Fruit fly (Drosophila melanogaster) whole organism, embryonic: Measurements from ENCODE around the gene Hr4.

ENCODE experiments used
- Adf1 ChIP-seq: fragments of 200-800 bp; sonication (Bioruptor generic); IDR thresholded peaks from 2 replicates; pipeline ENCODE4 v1.3.6; 2022; ENCODE audit warnings: missing biosample characterization, missing genetic modification characterization
- CG10209 ChIP-seq: fragments of 200-800 bp; sonication (Bioruptor generic); optimal IDR thresholded peaks from 3 replicates; lab custom pipeline; 2017; ENCODE audit warnings: missing biosample characterization, mild to moderate bottlenecking, missing genetic modification characterization, missing genetic modification reagents
- CG11560 ChIP-seq: fragments of 200-800 bp; sonication (Bioruptor generic); IDR thresholded peaks from 3 replicates; pipeline ENCODE4 v1.3.6; 2022; ENCODE audit warnings: missing biosample characterization, missing genetic modification characterization
- CG11695 ChIP-seq: fragments of 200-800 bp; sonication (Bioruptor generic); IDR thresholded peaks from 3 replicates; pipeline ENCODE4 v1.3.6; 2022; ENCODE audit warnings: missing biosample characterization, missing genetic modification characterization
- CG1233 ChIP-seq: fragments of 200-800 bp; sonication (Bioruptor generic); optimal IDR thresholded peaks from 4 replicates; lab custom pipeline; 2018; ENCODE audit warnings: missing biosample characterization, mild to moderate bottlenecking, missing genetic modification characterization
- CG14050 ChIP-seq: fragments of 200-800 bp; sonication (Bioruptor generic); IDR thresholded peaks from 3 replicates; pipeline ENCODE4 v1.3.6; 2022; ENCODE audit warnings: missing biosample characterization, missing genetic modification characterization
- CG14667 ChIP-seq: fragments of 200-800 bp; sonication (Bioruptor generic); IDR thresholded peaks from 2 replicates; pipeline ENCODE4 v1.3.6; 2022; ENCODE audit warnings: missing biosample characterization, missing genetic modification characterization
- CG14710 ChIP-seq: fragments of 200-800 bp; sonication (Bioruptor generic); optimal IDR thresholded peaks from 3 replicates; lab custom pipeline; 2019; ENCODE audit warnings: missing biosample characterization, mild to moderate bottlenecking, missing genetic modification characterization, moderate library complexity
- CG17385 ChIP-seq: fragments of 200-800 bp; sonication (Bioruptor generic); optimal IDR thresholded peaks from 3 replicates; lab custom pipeline; 2018; ENCODE audit warnings: missing biosample characterization, mild to moderate bottlenecking, missing genetic modification characterization
- CG2116 ChIP-seq: fragments of 200-800 bp; sonication (Bioruptor generic); optimal IDR thresholded peaks from 3 replicates; lab custom pipeline; 2018; ENCODE audit warnings: missing biosample characterization, mild to moderate bottlenecking, missing genetic modification characterization
- CG2678 ChIP-seq: fragments of 200-800 bp; sonication (Bioruptor generic); optimal IDR thresholded peaks from 3 replicates; lab custom pipeline; 2019; ENCODE audit warnings: missing biosample characterization, mild to moderate bottlenecking, missing genetic modification characterization, moderate library complexity
- CG2889 ChIP-seq: fragments of 200-800 bp; sonication (Bioruptor generic); IDR thresholded peaks from 3 replicates; pipeline ENCODE4 v1.3.6; 2022; ENCODE audit warnings: missing biosample characterization, missing genetic modification characterization
- CG34376 ChIP-seq: fragments of 200-800 bp; sonication (Bioruptor generic); optimal IDR thresholded peaks from 2 replicates; lab custom pipeline; 2018; ENCODE audit warnings: missing biosample characterization, mild to moderate bottlenecking, missing genetic modification characterization
- CG4360 ChIP-seq: fragments of 200-800 bp; sonication (Bioruptor generic); IDR thresholded peaks from 2 replicates; pipeline ENCODE4 v1.3.6; 2022; ENCODE audit warnings: missing biosample characterization, missing genetic modification characterization
- CG43689 ChIP-seq: fragments of 200-800 bp; sonication (Bioruptor generic); IDR thresholded peaks from 2 replicates; pipeline ENCODE4 v1.3.6; 2022; ENCODE audit warnings: missing biosample characterization, missing genetic modification characterization
- CG4730 ChIP-seq: fragments of 200-800 bp; sonication (Bioruptor generic); IDR thresholded peaks from 2 replicates; pipeline ENCODE4 v1.3.6; 2022; ENCODE audit warnings: missing biosample characterization, missing genetic modification characterization
- CG6254 ChIP-seq: fragments of 200-800 bp; sonication (Bioruptor generic); optimal IDR thresholded peaks from 3 replicates; lab custom pipeline; 2017; ENCODE audit warnings: mild to moderate bottlenecking, missing biosample characterization, missing genetic modification reagents, missing genetic modification characterization
- CG6272 ChIP-seq: fragments of 200-800 bp; sonication (Bioruptor generic); IDR thresholded peaks from 2 replicates; pipeline ENCODE4 v1.3.6; 2022; ENCODE audit warnings: missing biosample characterization, missing genetic modification characterization
- CG6654 ChIP-seq: fragments of 200-800 bp; sonication (Bioruptor generic); optimal IDR thresholded peaks from 2 replicates; lab custom pipeline; 2017; ENCODE audit warnings: missing biosample characterization, mild to moderate bottlenecking, missing genetic modification characterization
- CG6791 ChIP-seq: fragments of 200-800 bp; sonication (Bioruptor generic); IDR thresholded peaks from 3 replicates; pipeline ENCODE4 v1.3.6; 2022; ENCODE audit warnings: missing biosample characterization, missing genetic modification characterization; ENCODE audit not compliant: partially characterized antibody
- CG6813 ChIP-seq: fragments of 200-800 bp; sonication (Bioruptor generic); optimal IDR thresholded peaks from 2 replicates; lab custom pipeline; 2017; ENCODE audit warnings: missing biosample characterization, missing genetic modification characterization, mild to moderate bottlenecking, moderate library complexity, missing genetic modification reagents
- CG6854 ChIP-seq: fragments of 200-800 bp; sonication (Bioruptor generic); optimal IDR thresholded peaks from 3 replicates; lab custom pipeline; 2017; ENCODE audit warnings: missing biosample characterization, mild to moderate bottlenecking, missing genetic modification characterization
- CG9876 ChIP-seq: fragments of 200-800 bp; sonication (Bioruptor generic); optimal IDR thresholded peaks from 2 replicates; lab custom pipeline; 2016; ENCODE audit warnings: missing biosample characterization, missing genetic modification characterization
- CoRest ChIP-seq: fragments of 200-800 bp; sonication (Bioruptor generic); optimal IDR thresholded peaks from 3 replicates; lab custom pipeline; 2018; ENCODE audit warnings: missing biosample characterization, mild to moderate bottlenecking, missing genetic modification characterization, moderate library complexity
- Dll ChIP-seq: fragments of 200-800 bp; sonication (Bioruptor generic); IDR thresholded peaks from 4 replicates; pipeline ENCODE4 v1.3.6; 2022; ENCODE audit warnings: missing biosample characterization, missing genetic modification characterization; ENCODE audit not compliant: partially characterized antibody
- ERR ChIP-seq: fragments of 200-800 bp; sonication (Bioruptor generic); optimal IDR thresholded peaks from 2 replicates; lab custom pipeline; 2016; ENCODE audit warnings: missing biosample characterization, missing genetic modification characterization
- Hey ChIP-seq: fragments of 200-800 bp; sonication (Bioruptor generic); optimal IDR thresholded peaks from 3 replicates; lab custom pipeline; 2018; ENCODE audit warnings: missing biosample characterization, mild to moderate bottlenecking, missing genetic modification characterization
- Hmr ChIP-seq: fragments of 200-800 bp; sonication (Bioruptor generic); optimal IDR thresholded peaks from 3 replicates; lab custom pipeline; 2017; ENCODE audit warnings: mild to moderate bottlenecking, missing biosample characterization, missing genetic modification reagents, missing genetic modification characterization
- MBD-R2 ChIP-seq: fragments of 200-800 bp; sonication (Bioruptor generic); IDR thresholded peaks from 2 replicates; pipeline ENCODE4 v1.3.6; 2022; ENCODE audit warnings: missing biosample characterization, missing genetic modification characterization
- Optix ChIP-seq: fragments of 200-800 bp; sonication (Bioruptor generic); IDR thresholded peaks from 3 replicates; pipeline ENCODE4 v1.3.6; 2022; ENCODE audit warnings: missing biosample characterization, missing genetic modification characterization
- Rfx ChIP-seq: fragments of 200-800 bp; sonication (Bioruptor generic); IDR thresholded peaks from 2 replicates; pipeline ENCODE4 v1.3.6; 2022; ENCODE audit warnings: missing biosample characterization, missing genetic modification characterization
- Sry-β ChIP-seq: fragments of 200-800 bp; sonication (Bioruptor generic); optimal IDR thresholded peaks from 2 replicates; lab custom pipeline; 2018; ENCODE audit warnings: missing biosample characterization, mild to moderate bottlenecking, missing genetic modification characterization, moderate library complexity
- Sry-δ ChIP-seq: fragments of 200-800 bp; sonication (Bioruptor generic); optimal IDR thresholded peaks from 2 replicates; lab custom pipeline; 2016; ENCODE audit warnings: missing biosample characterization, missing genetic modification characterization
- amos ChIP-seq: fragments of 200-800 bp; sonication (Bioruptor generic); IDR thresholded peaks from 2 replicates; pipeline ENCODE4 v1.3.6; 2022; ENCODE audit warnings: missing biosample characterization, missing genetic modification characterization; ENCODE audit not compliant: partially characterized antibody
- br ChIP-seq: fragments of >200 bp; optimal IDR thresholded peaks from 2 replicates; lab custom pipeline; 2017
- chif ChIP-seq, 2 experiments: fragments of 200-800 bp; sonication (Bioruptor generic); optimal IDR thresholded peaks; 3 replicates each; lab custom pipeline; 2016; ENCODE audit warnings: missing biosample characterization in 2 of 2, missing genetic modification characterization in 2 of 2
- corto ChIP-seq: fragments of 200-800 bp; sonication (Bioruptor generic); optimal IDR thresholded peaks from 2 replicates; lab custom pipeline; 2016; ENCODE audit warnings: missing biosample characterization, mild to moderate bottlenecking, missing genetic modification characterization, moderate library complexity
- fd96Cb ChIP-seq: fragments of 200-800 bp; sonication (Bioruptor generic); optimal IDR thresholded peaks from 2 replicates; lab custom pipeline; 2018; ENCODE audit warnings: missing biosample characterization, mild to moderate bottlenecking, missing genetic modification characterization, moderate library complexity
- gem ChIP-seq: fragments of 200-800 bp; sonication (Bioruptor generic); optimal IDR thresholded peaks from 2 replicates; lab custom pipeline; 2019; ENCODE audit warnings: missing biosample characterization, mild to moderate bottlenecking, missing genetic modification characterization, moderate library complexity
- ind ChIP-seq: fragments of 200-800 bp; sonication (Bioruptor generic); optimal IDR thresholded peaks from 3 replicates; lab custom pipeline; 2016; ENCODE audit warnings: missing biosample characterization, missing genetic modification characterization
- lov ChIP-seq, 2 experiments: fragments of 200-800 bp in 1 of 2; fragments of >200 bp in 1 of 2; sonication (Bioruptor generic) in 1 of 2; IDR thresholded peaks in 1 of 2; optimal IDR thresholded peaks in 1 of 2; 2 replicates in 1 of 2; 3 replicates in 1 of 2; pipeline versions ENCODE4 v1.3.6 to Lab custom; 2017 to 2022; ENCODE audit warnings: missing biosample characterization in 1 of 2, missing genetic modification characterization in 1 of 2
- maf-S ChIP-seq: fragments of 200-800 bp; sonication (Bioruptor generic); optimal IDR thresholded peaks from 2 replicates; lab custom pipeline; 2016; ENCODE audit warnings: missing biosample characterization, missing genetic modification characterization
- nau ChIP-seq: fragments of 200-800 bp; sonication (Bioruptor generic); optimal IDR thresholded peaks from 3 replicates; lab custom pipeline; 2017; ENCODE audit warnings: missing biosample characterization, mild to moderate bottlenecking, missing genetic modification characterization, missing genetic modification reagents
- nom ChIP-seq: fragments of 200-800 bp; sonication (Bioruptor generic); optimal IDR thresholded peaks from 2 replicates; lab custom pipeline; 2017; ENCODE audit warnings: missing biosample characterization, missing genetic modification characterization, mild to moderate bottlenecking, moderate library complexity, missing genetic modification reagents
- ranshi ChIP-seq: fragments of 200-800 bp; sonication (Bioruptor generic); IDR thresholded peaks from 2 replicates; pipeline ENCODE4 v1.3.6; 2022; ENCODE audit warnings: missing biosample characterization, missing genetic modification characterization
- toy ChIP-seq: fragments of 200-800 bp; sonication (Bioruptor generic); IDR thresholded peaks from 2 replicates; pipeline ENCODE4 v1.3.6; 2022; ENCODE audit warnings: missing biosample characterization, missing genetic modification characterization
- ttk ChIP-seq: fragments of 200-800 bp; sonication (Bioruptor generic); IDR thresholded peaks from 2 replicates; pipeline ENCODE4 v2.1.2; 2022; ENCODE audit warnings: missing biosample characterization, missing genetic modification characterization
- vfl ChIP-seq: fragments of 200-800 bp; sonication (Bioruptor generic); optimal IDR thresholded peaks from 2 replicates; lab custom pipeline; 2016; ENCODE audit warnings: missing biosample characterization, missing genetic modification characterization
- wor ChIP-seq: fragments of 200-800 bp; sonication (Bioruptor generic); IDR thresholded peaks from 2 replicates; pipeline ENCODE4 v1.3.6; 2022; ENCODE audit warnings: missing biosample characterization, missing genetic modification characterization

The Hr4 gene

dm6 chrX:1951391-1952066 lies 9.8 kb downstream of the Hr4 start (continued):
- peak; percentile 95 for TF ChIP-seq chif (GFP tag; optimal IDR thresholded peaks at IDR 0.05; lab: Kevin White, UChicago)
- peak; percentile 96 for TF ChIP-seq CG10209 (GFP tag; lab: Kevin White, UChicago)
- TF ChIP-seq Sry-δ (GFP tag; lab: Kevin White, UChicago): peak; percentile 63
- TF ChIP-seq br (lab: Kevin White, UChicago): no peak
- peak; percentile 85 for TF ChIP-seq wor
- TF ChIP-seq CG4360: peak; percentile 78
- TF ChIP-seq CG11695 (GFP tag; lab: Robert Waterston, UW): peak; percentile 94
- peak; percentile 97 for TF ChIP-seq Hmr (GFP tag; lab: Kevin White, UChicago)
- TF ChIP-seq ERR (GFP tag; lab: Kevin White, UChicago): peak; percentile 91
- peak; percentile 94 for TF ChIP-seq CG14710
- peak; percentile 85 for TF ChIP-seq toy (GFP tag; lab: Robert Waterston, UW)
- TF ChIP-seq MBD-R2 (GFP tag; lab: Robert Waterston, UW): peak; percentile 85; the same call in 1 of the 2 replicates
- TF ChIP-seq CG6854 (GFP tag; lab: Kevin White, UChicago): peak; percentile 93
- peak; percentile 97 for TF ChIP-seq ind (GFP tag; lab: Kevin White, UChicago)
- TF ChIP-seq CG17385 (GFP tag; lab: Kevin White, UChicago): peak; percentile 90
- TF ChIP-seq fd96Cb (tag; lab: Kevin White, UChicago): peak; percentile 96
- TF ChIP-seq CG14050: peak; percentile 84
- peak; percentile 96 for TF ChIP-seq Rfx (GFP tag; lab: Robert Waterston, UW)
- TF ChIP-seq corto (GFP tag; lab: Kevin White, UChicago): peak; percentile 93
- peak; percentile 84 for TF ChIP-seq vfl
- TF ChIP-seq Sry-β (GFP tag; lab: Kevin White, UChicago): peak; percentile 63
- TF ChIP-seq CG6654: peak; percentile 86
- TF ChIP-seq Optix (GFP tag; lab: Robert Waterston, UW): peak; percentile 94
- TF ChIP-seq amos (GFP tag; lab: Robert Waterston, UW): no peak
- peak; percentile 85 for TF ChIP-seq CG6272 (GFP tag; lab: Robert Waterston, UW)
- peak; percentile 73 for TF ChIP-seq CG2116 (GFP tag; lab: Kevin White, UChicago)
- TF ChIP-seq ttk (GFP tag; lab: Robert Waterston, UW): peak; percentile 90
- TF ChIP-seq CG6791 (GFP tag; lab: Robert Waterston, UW): no peak
- TF ChIP-seq ranshi: peak; percentile 94
- TF ChIP-seq CG2678 (tag; lab: Kevin White, UChicago): peak; percentile 97
- peak; percentile 91 for TF ChIP-seq CoRest (tag; lab: Kevin White, UChicago)
- peak; percentile 83 for TF ChIP-seq CG34376
- TF ChIP-seq CG11560 (tag; lab: Robert Waterston, UW): peak; percentile 67; the same call in 1 of the 3 replicates
- peak; percentile 95 for TF ChIP-seq CG1233 (GFP tag; lab: Kevin White, UChicago)
- no peak for TF ChIP-seq Dll (GFP tag; lab: Robert Waterston, UW)
- TF ChIP-seq lov (optimal IDR thresholded peaks at IDR 0.05; lab: Kevin White, UChicago): no peak
- TF ChIP-seq lov (GFP tag; IDR thresholded peaks at IDR 0.05; lab: Robert Waterston, UW): peak; percentile 95
- TF ChIP-seq nom (GFP tag; lab: Kevin White, UChicago): peak; percentile 99
- peak; percentile 87 for TF ChIP-seq CG4730 (GFP tag; lab: Robert Waterston, UW)
- TF ChIP-seq Hey (tag; lab: Kevin White, UChicago): peak; percentile 79
- peak; percentile 97 for TF ChIP-seq CG6813 (GFP tag; lab: Kevin White, UChicago)
- peak; percentile 89 for TF ChIP-seq CG9876 (GFP tag; lab: Kevin White, UChicago)
- TF ChIP-seq CG43689 (GFP tag; lab: Robert Waterston, UW): peak; percentile 82
- TF ChIP-seq maf-S (GFP tag; lab: Kevin White, UChicago): peak; percentile 94
- TF ChIP-seq Adf1: peak; percentile 42; the same call in 1 of the 2 replicates
- TF ChIP-seq CG2889 (GFP tag; lab: Robert Waterston, UW): peak; percentile 82
- TF ChIP-seq CG6254 (GFP tag; lab: Kevin White, UChicago): peak; percentile 95
- TF ChIP-seq CG14667 (GFP tag; lab: Robert Waterston, UW): peak; percentile 88
- peak; percentile 94 for TF ChIP-seq nau (GFP tag; lab: Kevin White, UChicago)
- TF ChIP-seq gem (tag; lab: Kevin White, UChicago): peak; percentile 96
